Worm (Caenorhabditis elegans) whole organism, midembryonic: ENCODE results near the gene T25C12.3.

Experiments used
- flt-1 ChIP-seq: fragments of 200-800 bp; sonication (Bioruptor generic); IDR thresholded peaks from 2 replicates; pipeline ENCODE4 v1.3.6; 2022; ENCODE audit warnings: missing genetic modification characterization, missing compliant biosample characterization
- ref-1 ChIP-seq: fragments of 200-800 bp; sonication (Bioruptor generic); conservative IDR thresholded peaks from 2 replicates; pipeline ENCODE4 v1.3.6; 2022; ENCODE audit warnings: missing genetic modification reagents, missing genetic modification characterization, missing compliant biosample characterization
- ztf-23 ChIP-seq: fragments of 200-800 bp; sonication (Bioruptor generic); IDR thresholded peaks from 2 replicates; pipeline ENCODE4 v1.3.6; 2022; ENCODE audit warnings: missing genetic modification reagents, missing genetic modification characterization, missing compliant biosample characterization

DNA sequence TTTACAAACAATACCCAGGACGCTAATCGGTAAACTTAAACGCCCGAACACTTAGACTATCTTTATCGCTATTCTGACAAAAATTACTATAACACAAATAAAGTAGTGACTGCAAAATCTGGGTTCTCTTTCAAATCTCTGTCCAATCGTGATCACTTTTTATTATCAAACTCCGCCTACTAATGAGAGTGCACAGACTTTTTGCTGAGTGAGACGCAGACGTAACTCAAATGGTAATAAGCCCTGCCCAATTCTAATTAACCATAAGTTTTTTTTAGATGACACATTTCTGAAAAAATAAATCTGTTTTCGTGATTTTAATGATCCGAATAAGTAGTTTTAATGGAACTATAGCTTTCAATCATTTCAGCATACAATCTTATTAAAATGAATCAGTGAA, 27.4 kb downstream of the T25C12.3 start:
- TF ChIP-seq ref-1 (GFP tag; lab: Robert Waterston, UW) (no peak), flt-1 (no peak), ztf-23 (GFP tag; lab: Robert Waterston, UW) (no peak)
